Comparison of ENCODE assay signal across 2 fruit fly cellular contexts in the genomic region with DNA sequence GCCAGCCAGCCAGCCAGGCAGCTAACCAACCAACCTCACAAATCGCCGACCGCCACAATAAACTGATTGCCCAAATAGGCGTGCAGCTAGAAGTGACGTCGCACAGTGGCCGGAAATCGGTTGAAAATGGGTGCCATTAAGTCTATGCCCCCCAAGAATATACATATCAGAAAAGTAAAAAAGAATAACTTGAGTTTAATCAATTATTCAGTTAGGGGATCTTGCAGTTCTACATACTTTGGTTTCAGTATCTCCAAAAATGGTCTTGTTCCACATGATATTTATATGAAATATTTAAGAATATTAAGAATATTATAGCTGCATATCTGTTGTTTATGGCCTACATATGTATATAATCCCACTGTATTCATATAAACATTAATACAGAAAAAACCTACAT.
TF ChIP-seq lines count a peak whose summit lies in the region.

No protein-coding gene starts in this region.

- TF ChIP-seq CTCF in whole organism, embryonic (GFP tag; optimal IDR thresholded peaks at IDR 0.05; lab: Kevin White, UChicago), result no peak

TF ChIP-seq in whole organism, embryonic, 481 proteins besides CTCF, POLR2A, EP300 and RAD21 (continues in another document):
- TF ChIP-seq Opbp (GFP tag; IDR thresholded peaks at IDR 0.05; lab: Robert Waterston, UW; ENCODE audit: partially characterized antibody) (no peak), CG17612 (GFP tag; IDR thresholded peaks at IDR 0.05; lab: Robert Waterston, UW) (no peak), CG9437 (GFP tag; optimal IDR thresholded peaks at IDR 0.05; lab: Kevin White, UChicago) (peak; percentile 16), z (GFP tag; IDR thresholded peaks at IDR 0.05; lab: Robert Waterston, UW) (no peak), Atf6 (GFP tag; IDR thresholded peaks at IDR 0.05; lab: Robert Waterston, UW) (peak; percentile 59; the same call in 1 of the 2 replicates), CG31224 (GFP tag; IDR thresholded peaks at IDR 0.05; lab: Robert Waterston, UW) (0 out of 2 replicates have a peak, but pooled peaks have one; percentile 26), cato (GFP tag; optimal IDR thresholded peaks at IDR 0.05; lab: Kevin White, UChicago; ENCODE audit: borderline replicate concordance) (no peak), Fer1 (GFP tag; optimal IDR thresholded peaks at IDR 0.05; lab: Kevin White, UChicago) (peak; percentile 50), CG17328 (GFP tag; IDR thresholded peaks at IDR 0.05; lab: Robert Waterston, UW) (no peak), maf-S (GFP tag; optimal IDR thresholded peaks at IDR 0.05; lab: Kevin White, UChicago) (no peak), klu (GFP tag; IDR thresholded peaks at IDR 0.05; lab: Robert Waterston, UW) (no peak), HLH4C (GFP tag; IDR thresholded peaks at IDR 0.05; lab: Robert Waterston, UW; ENCODE audit: partially characterized antibody) (no peak), Lim3 (GFP tag; IDR thresholded peaks at IDR 0.05; lab: Robert Waterston, UW) (no peak), Dip2 (GFP tag; IDR thresholded peaks at IDR 0.05; lab: Robert Waterston, UW) (no peak), Dbx (GFP tag; IDR thresholded peaks at IDR 0.05; lab: Robert Waterston, UW) (peak; percentile 44; the same call in 1 of the 3 replicates), yki (optimal IDR thresholded peaks at IDR 0.05; lab: Kevin White, UChicago) (no peak), Dek (tag; optimal IDR thresholded peaks at IDR 0.05; lab: Kevin White, UChicago) (peak; percentile 37), Sry-β (GFP tag; optimal IDR thresholded peaks at IDR 0.05; lab: Kevin White, UChicago) (no peak), HmgZ (tag; optimal IDR thresholded peaks at IDR 0.05; lab: Kevin White, UChicago) (no peak), da (GFP tag; optimal IDR thresholded peaks at IDR 0.05; lab: Kevin White, UChicago) (no peak), org-1 (GFP tag; optimal IDR thresholded peaks at IDR 0.05; lab: Kevin White, UChicago) (no peak), tna (GFP tag; IDR thresholded peaks at IDR 0.05; lab: Robert Waterston, UW; ENCODE audit: partially characterized antibody) (0 out of 2 replicates have a peak, but pooled peaks have one; percentile 25), NC2β (GFP tag; optimal IDR thresholded peaks at IDR 0.05; lab: Kevin White, UChicago) (no peak), CG3163 (GFP tag; optimal IDR thresholded peaks at IDR 0.05; lab: Kevin White, UChicago) (no peak), CG13296 (GFP tag; optimal IDR thresholded peaks at IDR 0.05; lab: Kevin White, UChicago) (peak; percentile 69), lab (GFP tag; optimal IDR thresholded peaks at IDR 0.05; lab: Kevin White, UChicago) (peak; percentile 61), sqz (GFP tag; optimal IDR thresholded peaks at IDR 0.05; lab: Kevin White, UChicago) (peak; percentile 12), pum (GFP tag; optimal IDR thresholded peaks at IDR 0.05; lab: Kevin White, UChicago) (no peak), CG8290 (GFP tag; optimal IDR thresholded peaks at IDR 0.05; lab: Kevin White, UChicago) (no peak), CG8290 (tag; optimal IDR thresholded peaks at IDR 0.05; lab: Kevin White, UChicago) (peak in 1 of 2 experiments; percentile 69), tio (GFP tag; optimal IDR thresholded peaks at IDR 0.05; lab: Kevin White, UChicago) (no peak), lov (optimal IDR thresholded peaks at IDR 0.05; lab: Kevin White, UChicago) (no peak), lov (GFP tag; IDR thresholded peaks at IDR 0.05; lab: Robert Waterston, UW) (no peak), CG11085 (GFP tag; IDR thresholded peaks at IDR 0.05; lab: Robert Waterston, UW) (no peak), Ravus (GFP tag; IDR thresholded peaks at IDR 0.05; lab: Robert Waterston, UW) (no peak), bcd (GFP tag; optimal IDR thresholded peaks at IDR 0.05; lab: Kevin White, UChicago) (peak; percentile 48), Ada2b (GFP tag; IDR thresholded peaks at IDR 0.05; lab: Robert Waterston, UW) (peak; percentile 26; the same call in 1 of the 2 replicates), CG32532 (GFP tag; IDR thresholded peaks at IDR 0.05; lab: Robert Waterston, UW) (peak; percentile 49; the same call in 1 of the 2 replicates), sima (GFP tag; optimal IDR thresholded peaks at IDR 0.05; lab: Kevin White, UChicago) (no peak), wek (GFP tag; optimal IDR thresholded peaks at IDR 0.05; lab: Kevin White, UChicago) (no peak), Bdp1 (GFP tag; optimal IDR thresholded peaks at IDR 0.05; lab: Kevin White, UChicago) (no peak), CG15073 (GFP tag; optimal IDR thresholded peaks at IDR 0.05; lab: Kevin White, UChicago) (no peak)

TF ChIP-seq in whole organism, prepupa, 60 proteins besides CTCF, POLR2A, EP300 and RAD21:
- TF ChIP-seq CG32006 (GFP tag; optimal IDR thresholded peaks at IDR 0.05; lab: Kevin White, UChicago) (peak; percentile 52), achi (GFP tag; optimal IDR thresholded peaks at IDR 0.05; lab: Kevin White, UChicago) (no peak), vri (GFP tag; optimal IDR thresholded peaks at IDR 0.05; lab: Kevin White, UChicago) (no peak), net (GFP tag; optimal IDR thresholded peaks at IDR 0.05; lab: Kevin White, UChicago) (no peak), Hr4 (GFP tag; optimal IDR thresholded peaks at IDR 0.05; lab: Kevin White, UChicago) (peak; percentile 22), acj6 (GFP tag; optimal IDR thresholded peaks at IDR 0.05; lab: Kevin White, UChicago) (no peak), CG31627 (GFP tag; optimal IDR thresholded peaks at IDR 0.05; lab: Kevin White, UChicago) (no peak), CG6163 (GFP tag; IDR thresholded peaks at IDR 0.05; lab: Robert Waterston, UW) (no peak), CG11294 (GFP tag; IDR thresholded peaks at IDR 0.05; lab: Robert Waterston, UW) (no peak), fd59A (GFP tag; optimal IDR thresholded peaks at IDR 0.05; lab: Kevin White, UChicago) (no peak), OdsH (GFP tag; optimal IDR thresholded peaks at IDR 0.05; lab: Kevin White, UChicago) (no peak), dsx (GFP tag; optimal IDR thresholded peaks at IDR 0.05; lab: Kevin White, UChicago; ENCODE audit: poor library complexity, severe bottlenecking) (no peak), CG15336 (GFP tag; IDR thresholded peaks at IDR 0.05; lab: Robert Waterston, UW) (peak; percentile 31; the same call in 1 of the 2 replicates), CG6276 (GFP tag; optimal IDR thresholded peaks at IDR 0.05; lab: Kevin White, UChicago) (no peak), CG6808 (GFP tag; optimal IDR thresholded peaks at IDR 0.05; lab: Kevin White, UChicago) (no peak), CG34406 (GFP tag; optimal IDR thresholded peaks at IDR 0.05; lab: Kevin White, UChicago) (no peak), fkh (GFP tag; optimal IDR thresholded peaks at IDR 0.05; lab: Kevin White, UChicago) (no peak), CG3032 (tag; optimal IDR thresholded peaks at IDR 0.05; lab: Kevin White, UChicago) (no peak), ss (GFP tag; optimal IDR thresholded peaks at IDR 0.05; lab: Kevin White, UChicago) (no peak), fd85E (GFP tag; optimal IDR thresholded peaks at IDR 0.05; lab: Kevin White, UChicago) (no peak), CG11762 (GFP tag; optimal IDR thresholded peaks at IDR 0.05; lab: Kevin White, UChicago; ENCODE audit: insufficient read depth) (no peak), CG16779 (tag; optimal IDR thresholded peaks at IDR 0.05; lab: Kevin White, UChicago) (no peak), esn (GFP tag; optimal IDR thresholded peaks at IDR 0.05; lab: Kevin White, UChicago) (no peak), CG6854 (GFP tag; optimal IDR thresholded peaks at IDR 0.05; lab: Kevin White, UChicago) (no peak), CG8319 (GFP tag; optimal IDR thresholded peaks at IDR 0.05; lab: Kevin White, UChicago) (no peak), Eip78C (GFP tag; lab: Kevin White, UChicago) (peak; percentile 21), pdm3 (GFP tag; optimal IDR thresholded peaks at IDR 0.05; lab: Kevin White, UChicago) (no peak), eg (GFP tag; IDR thresholded peaks at IDR 0.05; lab: Robert Waterston, UW) (no peak), Hr39 (GFP tag; optimal IDR thresholded peaks at IDR 0.05; lab: Kevin White, UChicago) (no peak), Hr38 (GFP tag; optimal IDR thresholded peaks at IDR 0.05; lab: Kevin White, UChicago) (no peak), cyc (GFP tag; optimal IDR thresholded peaks at IDR 0.05; lab: Kevin White, UChicago) (no peak), lz (GFP tag; optimal IDR thresholded peaks at IDR 0.05; lab: Kevin White, UChicago) (no peak), CG11902 (GFP tag; optimal IDR thresholded peaks at IDR 0.05; lab: Kevin White, UChicago) (no peak), Met (GFP tag; optimal IDR thresholded peaks at IDR 0.05; lab: Kevin White, UChicago) (no peak), CG10631 (GFP tag; optimal IDR thresholded peaks at IDR 0.05; lab: Kevin White, UChicago) (no peak), CG8119 (GFP tag; IDR thresholded peaks at IDR 0.05; lab: Robert Waterston, UW) (peak; percentile 43; the same call in 1 of the 3 replicates), Lpt (GFP tag; optimal IDR thresholded peaks at IDR 0.05; lab: Kevin White, UChicago) (no peak)
